Worm (Caenorhabditis elegans): Measurements from ENCODE around the gene str-55.

Gene str-55

ce11 chrV:16455065-16455464 is 38.2 kb upstream of the str-55 start, which contains the start of gene str-14:
Gene str-14, minus strand, starts transcription at chrV:16455165.
- TF ChIP-seq egl-27 (tag; optimal IDR thresholded peaks at IDR 0.05) (no peak), madf-9 (GFP tag; conservative IDR thresholded peaks at IDR 0.05) (no peak), lin-15B (tag; optimal IDR thresholded peaks at IDR 0.05) (no peak), jun-1 (tag; optimal IDR thresholded peaks at IDR 0.05) (no peak), lin-1 (GFP tag; IDR thresholded peaks at IDR 0.05) (no peak), dve-1 (tag; optimal IDR thresholded peaks at IDR 0.05; ENCODE audit: insufficient read depth) (no peak), daf-16 (GFP tag; optimal IDR thresholded peaks at IDR 0.05) (no peak), daf-16 (tag; optimal IDR thresholded peaks at IDR 0.05) (no peak), ztf-11 (tag; optimal IDR thresholded peaks at IDR 0.05) (no peak), ceh-28 (tag; optimal IDR thresholded peaks at IDR 0.05) (no peak), egl-43 (GFP tag; IDR thresholded peaks at IDR 0.05) (no peak), nhr-237 (tag; optimal IDR thresholded peaks at IDR 0.05) (no peak), ceh-62 (tag; optimal IDR thresholded peaks at IDR 0.05) (no peak), pha-4 (GFP tag; IDR thresholded peaks at IDR 0.05) (no peak), pha-4 (tag; optimal IDR thresholded peaks at IDR 0.05) (no peak)

DNA sequence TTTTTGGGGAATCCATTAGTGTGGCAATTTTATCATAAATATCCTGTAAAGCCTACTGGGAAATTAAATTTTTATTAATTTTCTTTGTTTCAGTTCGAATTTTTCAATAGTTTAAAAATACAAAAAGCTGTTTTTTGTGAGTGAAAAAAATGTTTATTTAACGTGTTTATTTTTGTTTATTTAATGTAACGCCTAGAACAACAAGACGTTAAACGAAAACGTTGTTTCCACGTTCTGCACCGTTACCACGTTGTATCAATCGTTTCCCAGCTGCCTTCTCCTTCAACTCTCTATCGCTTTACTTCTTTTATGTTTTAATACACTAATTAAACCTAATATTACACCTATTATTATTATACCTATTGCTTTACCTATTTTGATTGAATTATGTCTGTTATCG is 30.8 kb upstream of the str-55 start, which contains the start of gene T08G3.13:
TSS of gene T08G3.13 (plus strand) at position 301 of the 400 bp plus-strand sequence.
- TF ChIP-seq ceh-32 (tag; optimal IDR thresholded peaks at IDR 0.05; ENCODE audit: poor library complexity), result no peak
- TF ChIP-seq ZK337.2 (GFP tag; IDR thresholded peaks at IDR 0.05), result no peak
- no peak for TF ChIP-seq dve-1 (tag; optimal IDR thresholded peaks at IDR 0.05; ENCODE audit: insufficient read depth)
- no peak for TF ChIP-seq tag-97 (GFP tag; IDR thresholded peaks at IDR 0.05)
- no peak for TF ChIP-seq ama-1 (optimal IDR thresholded peaks at IDR 0.05)
- TF ChIP-seq set-16 (GFP tag; IDR thresholded peaks at IDR 0.05), result no peak
- TF ChIP-seq zfp-2 (tag; optimal IDR thresholded peaks at IDR 0.05), result no peak
- no peak for TF ChIP-seq attf-4 (tag; optimal IDR thresholded peaks at IDR 0.05)
- no peak for TF ChIP-seq aha-1 (tag)
- TF ChIP-seq vab-7 (GFP tag; IDR thresholded peaks at IDR 0.05), result no peak
- no peak for TF ChIP-seq dpl-1 (GFP tag; optimal IDR thresholded peaks at IDR 0.05)
- no peak for TF ChIP-seq nhr-6 (tag; optimal IDR thresholded peaks at IDR 0.05)
- no peak for TF ChIP-seq hlh-11 (tag; optimal IDR thresholded peaks at IDR 0.05)
- no peak for TF ChIP-seq hif-1 (tag; optimal IDR thresholded peaks at IDR 0.05)
- TF ChIP-seq hmg-1.1 (GFP tag; IDR thresholded peaks at IDR 0.05), result no peak
- TF ChIP-seq daf-19 (GFP tag; conservative IDR thresholded peaks at IDR 0.05), result no peak
- no peak for TF ChIP-seq lim-7 (GFP tag; IDR thresholded peaks at IDR 0.05)
- TF ChIP-seq spr-3 (GFP tag; optimal IDR thresholded peaks at IDR 0.05), result no peak
- TF ChIP-seq lin-13 (GFP tag; optimal IDR thresholded peaks at IDR 0.05), result no peak
- TF ChIP-seq zfp-3 (GFP tag; conservative IDR thresholded peaks at IDR 0.05), result no peak

DNA sequence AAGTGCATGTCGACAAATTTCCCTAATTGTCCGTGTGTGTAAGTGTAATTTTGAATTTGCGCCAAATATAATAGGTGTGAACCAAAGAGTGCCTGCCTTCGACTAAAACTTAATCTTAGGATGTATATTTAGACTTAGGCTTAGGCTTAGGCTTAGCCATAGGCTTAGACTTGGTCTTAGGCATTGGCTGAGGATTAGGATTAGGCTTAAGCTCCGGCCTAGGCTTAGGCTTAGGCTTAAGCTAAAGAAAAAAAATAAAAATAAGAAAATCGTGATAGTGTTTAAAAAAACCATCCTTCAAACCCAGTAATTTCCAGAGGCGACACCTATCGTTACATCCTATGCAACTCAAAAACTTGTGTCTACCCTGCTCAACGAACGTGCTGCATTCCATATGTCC is 29.3 kb upstream of the str-55 start:
- TF ChIP-seq dmd-8 (GFP tag; IDR thresholded peaks at IDR 0.05) (no peak), ceh-82 (tag; optimal IDR thresholded peaks at IDR 0.05) (no peak), dve-1 (tag; optimal IDR thresholded peaks at IDR 0.05; ENCODE audit: insufficient read depth) (no peak)

DNA sequence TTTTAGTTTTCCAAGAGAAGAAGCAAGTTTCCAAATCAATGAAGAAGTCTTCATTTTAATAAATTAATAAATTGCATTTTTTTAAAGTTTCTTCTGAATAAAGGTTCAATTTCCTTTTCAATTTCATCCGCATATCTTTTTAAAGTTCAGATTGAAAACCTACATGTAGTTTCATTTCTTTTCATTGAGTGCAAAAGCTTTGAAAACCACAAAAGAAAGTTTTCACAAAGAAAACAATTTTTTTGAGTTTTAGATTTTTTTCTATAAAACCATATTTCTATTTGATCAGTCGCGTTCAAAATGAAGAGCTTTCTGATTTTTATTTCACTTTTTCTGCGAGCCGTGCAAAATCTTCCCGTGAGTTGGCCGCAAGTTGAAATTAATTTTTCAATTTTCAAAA is 28.8 kb upstream of the str-55 start, which contains the start of gene T08G3.6:
TSS of gene T08G3.6 (plus strand) at position 301 of the 400 bp plus-strand sequence.
- TF ChIP-seq duxl-1 (tag; optimal IDR thresholded peaks at IDR 0.05; ENCODE audit: poor library complexity) (no peak), lin-38 (GFP tag; IDR thresholded peaks at IDR 0.05) (no peak), madf-5 (GFP tag; IDR thresholded peaks at IDR 0.05) (no peak), zfp-2 (tag; optimal IDR thresholded peaks at IDR 0.05) (no peak), rbr-2 (tag; optimal IDR thresholded peaks at IDR 0.05) (no peak), nhr-237 (tag; optimal IDR thresholded peaks at IDR 0.05) (no peak), mes-2 (tag; optimal IDR thresholded peaks at IDR 0.05; ENCODE audit: poor library complexity, severe bottlenecking) (no peak), F49E8.2 (tag; optimal IDR thresholded peaks at IDR 0.05; ENCODE audit: borderline replicate concordance) (no peak), zip-11 (GFP tag; IDR thresholded peaks at IDR 0.05) (no peak), Y105C5A.15 (GFP tag; IDR thresholded peaks at IDR 0.05) (no peak), vab-7 (GFP tag; IDR thresholded peaks at IDR 0.05) (no peak), saeg-2 (GFP tag; IDR thresholded peaks at IDR 0.05) (no peak), T20F7.1 (GFP tag; optimal IDR thresholded peaks at IDR 0.05) (no peak), egl-43 (GFP tag; IDR thresholded peaks at IDR 0.05) (no peak), lim-7 (GFP tag; IDR thresholded peaks at IDR 0.05) (no peak), fkh-10 (GFP tag; optimal IDR thresholded peaks at IDR 0.05) (no peak), mdt-29 (GFP tag; IDR thresholded peaks at IDR 0.05) (no peak), ceh-28 (tag; optimal IDR thresholded peaks at IDR 0.05) (no peak), Y75B8A.6 (GFP tag; IDR thresholded peaks at IDR 0.05) (no peak)

Measured in whole organism, L4 larva.